Fruit fly (Drosophila melanogaster) whole organism, prepupa: ENCODE measurements around the gene Npc2f.

Experiments used
- CG10631 ChIP-seq: fragments of 200-800 bp; sonication (Bioruptor generic); optimal IDR thresholded peaks from 2 replicates; lab custom pipeline; 2016; ENCODE audit warnings: missing biosample characterization, missing genetic modification characterization
- CG11762 ChIP-seq: fragments of 200-800 bp; sonication (Bioruptor generic); optimal IDR thresholded peaks from 3 replicates; lab custom pipeline; 2016; ENCODE audit warnings: missing biosample characterization, missing genetic modification characterization; ENCODE audit not compliant: insufficient read depth
- CG11902 ChIP-seq: fragments of 200-800 bp; sonication (Bioruptor generic); optimal IDR thresholded peaks from 3 replicates; lab custom pipeline; 2016; ENCODE audit warnings: missing biosample characterization, missing genetic modification characterization
- CG1621 ChIP-seq: fragments of 200-800 bp; sonication (Bioruptor generic); optimal IDR thresholded peaks from 3 replicates; lab custom pipeline; 2018; ENCODE audit warnings: missing biosample characterization, mild to moderate bottlenecking, missing genetic modification characterization
- CG16779 ChIP-seq: fragments of 200-800 bp; sonication (Bioruptor generic); optimal IDR thresholded peaks from 3 replicates; lab custom pipeline; 2017; ENCODE audit warnings: missing biosample characterization, mild to moderate bottlenecking, missing genetic modification characterization
- CG32006 ChIP-seq: fragments of 200-800 bp; sonication (Bioruptor generic); optimal IDR thresholded peaks from 3 replicates; lab custom pipeline; 2017; ENCODE audit warnings: missing biosample characterization, mild to moderate bottlenecking, missing genetic modification characterization
- CG34406 ChIP-seq: fragments of 200-800 bp; sonication (Bioruptor generic); optimal IDR thresholded peaks from 3 replicates; lab custom pipeline; 2016; ENCODE audit warnings: missing biosample characterization, missing genetic modification characterization
- CG4318 ChIP-seq: fragments of 200-800 bp; sonication (Bioruptor generic); optimal IDR thresholded peaks from 3 replicates; lab custom pipeline; 2017; ENCODE audit warnings: missing biosample characterization, mild to moderate bottlenecking, missing genetic modification characterization
- CG6163 ChIP-seq: fragments of 200-800 bp; sonication (Bioruptor generic); IDR thresholded peaks from 3 replicates; pipeline ENCODE4 v1.3.6; 2022; ENCODE audit warnings: missing biosample characterization, missing genetic modification characterization
- CG6276 ChIP-seq: fragments of 200-800 bp; sonication (Bioruptor generic); optimal IDR thresholded peaks from 2 replicates; lab custom pipeline; 2017; ENCODE audit warnings: missing biosample characterization, mild to moderate bottlenecking, missing genetic modification characterization
- CG6792 ChIP-seq: fragments of 200-800 bp; sonication (Bioruptor generic); optimal IDR thresholded peaks from 3 replicates; lab custom pipeline; 2016; ENCODE audit warnings: missing biosample characterization, missing genetic modification characterization
- CG6808 ChIP-seq: fragments of 200-800 bp; sonication (Bioruptor generic); optimal IDR thresholded peaks from 3 replicates; lab custom pipeline; 2017; ENCODE audit warnings: missing biosample characterization, missing genetic modification characterization, mild to moderate bottlenecking, moderate library complexity, missing genetic modification reagents
- CG6854 ChIP-seq: fragments of 200-800 bp; sonication (Bioruptor generic); optimal IDR thresholded peaks from 2 replicates; lab custom pipeline; 2017; ENCODE audit warnings: missing biosample characterization, mild to moderate bottlenecking, missing genetic modification characterization
- CG8119 ChIP-seq: fragments of 200-800 bp; sonication (Bioruptor generic); IDR thresholded peaks from 3 replicates; pipeline ENCODE4 v1.3.6; 2022; ENCODE audit warnings: missing biosample characterization, missing genetic modification characterization
- CG8319 ChIP-seq: fragments of 200-800 bp; sonication (Bioruptor generic); optimal IDR thresholded peaks from 3 replicates; lab custom pipeline; 2016; ENCODE audit warnings: missing biosample characterization, missing genetic modification characterization
- CG9139 ChIP-seq: fragments of 200-800 bp; sonication (Bioruptor generic); optimal IDR thresholded peaks from 3 replicates; lab custom pipeline; 2017; ENCODE audit warnings: missing biosample characterization, mild to moderate bottlenecking, missing genetic modification characterization
- Ets21C ChIP-seq: fragments of 200-800 bp; sonication (Bioruptor generic); optimal IDR thresholded peaks from 3 replicates; lab custom pipeline; 2016; ENCODE audit warnings: missing biosample characterization, missing genetic modification characterization
- Ets96B ChIP-seq: fragments of 200-800 bp; optimal IDR thresholded peaks from 2 replicates; lab custom pipeline; 2019; ENCODE audit warnings: missing biosample characterization, mild to moderate bottlenecking, missing genetic modification characterization, moderate library complexity
- Hr4 ChIP-seq: fragments of 200-800 bp; sonication (Bioruptor generic); optimal IDR thresholded peaks from 3 replicates; lab custom pipeline; 2016; ENCODE audit warnings: missing biosample characterization, missing genetic modification characterization
- Lpt ChIP-seq: fragments of 200-800 bp; sonication (Bioruptor generic); optimal IDR thresholded peaks from 3 replicates; lab custom pipeline; 2016; ENCODE audit warnings: missing biosample characterization, missing genetic modification characterization
- Met ChIP-seq: fragments of 200-800 bp; sonication (Bioruptor generic); optimal IDR thresholded peaks from 3 replicates; lab custom pipeline; 2016; ENCODE audit warnings: missing biosample characterization, missing genetic modification characterization
- Sox102F ChIP-seq: fragments of 200-800 bp; sonication (Bioruptor generic); optimal IDR thresholded peaks from 2 replicates; lab custom pipeline; 2016; ENCODE audit warnings: missing biosample characterization, mild to moderate bottlenecking, missing genetic modification characterization
- Sox14 ChIP-seq: fragments of 200-800 bp; sonication (Bioruptor generic); optimal IDR thresholded peaks from 3 replicates; lab custom pipeline; 2016; ENCODE audit warnings: missing biosample characterization, missing genetic modification characterization
- achi ChIP-seq: fragments of 200-800 bp; sonication (Bioruptor generic); optimal IDR thresholded peaks from 3 replicates; lab custom pipeline; 2016; ENCODE audit warnings: missing biosample characterization, missing genetic modification characterization
- eg ChIP-seq: fragments of 200-800 bp; sonication (Bioruptor generic); IDR thresholded peaks from 3 replicates; pipeline ENCODE4 v1.3.6; 2022; ENCODE audit warnings: missing biosample characterization, missing genetic modification characterization
- fd85E ChIP-seq: fragments of 200-800 bp; sonication (Bioruptor generic); optimal IDR thresholded peaks from 3 replicates; lab custom pipeline; 2016; ENCODE audit warnings: missing biosample characterization, missing genetic modification characterization
- fkh ChIP-seq: fragments of 200-800 bp; sonication (Bioruptor generic); optimal IDR thresholded peaks from 3 replicates; lab custom pipeline; 2017; ENCODE audit warnings: missing biosample characterization, mild to moderate bottlenecking, missing genetic modification characterization, moderate library complexity
- lz ChIP-seq: fragments of 200-800 bp; sonication (Bioruptor generic); optimal IDR thresholded peaks from 3 replicates; lab custom pipeline; 2016; ENCODE audit warnings: missing biosample characterization, missing genetic modification characterization
- net ChIP-seq: fragments of 200-800 bp; sonication (Bioruptor generic); optimal IDR thresholded peaks from 3 replicates; lab custom pipeline; 2016; ENCODE audit warnings: missing biosample characterization, missing genetic modification characterization
- pdm3 ChIP-seq: fragments of 200-800 bp; sonication (Bioruptor generic); optimal IDR thresholded peaks from 3 replicates; lab custom pipeline; 2016; ENCODE audit warnings: missing biosample characterization, missing genetic modification characterization
- salr ChIP-seq, 2 experiments: fragments of 200-800 bp; sonication (Bioruptor generic); optimal IDR thresholded peaks; 3 replicates each; lab custom pipeline; 2016 to 2018; ENCODE audit warnings: missing biosample characterization in 2 of 2, missing genetic modification characterization in 2 of 2, mild to moderate bottlenecking in 1 of 2
- svp ChIP-seq: fragments of 200-800 bp; sonication (Bioruptor generic); peaks from one replicate; lab custom pipeline; 2016; ENCODE audit warnings: missing biosample characterization, missing genetic modification characterization
- topi ChIP-seq: fragments of 200-800 bp; sonication (Bioruptor generic); optimal IDR thresholded peaks from 3 replicates; lab custom pipeline; 2016; ENCODE audit warnings: missing biosample characterization, missing genetic modification characterization

The Npc2f gene

dm6 chr3R:24100717-24101116, 37.0 kb upstream of the Npc2f start:
- TF ChIP-seq CG32006 (GFP tag; lab: Kevin White, UChicago) (peak; percentile 17), CG8119 (GFP tag; lab: Robert Waterston, UW) (0 out of 3 replicates have a peak, but pooled peaks have one; percentile 17), CG9139 (GFP tag; lab: Kevin White, UChicago) (no peak), pdm3 (GFP tag; lab: Kevin White, UChicago) (peak; percentile 5), eg (0 out of 3 replicates have a peak, but pooled peaks have one; percentile 15), CG1621 (no peak), Hr4 (peak; percentile 26), CG10631 (GFP tag; lab: Kevin White, UChicago) (no peak)
- TF ChIP-seq, all 60 proteins: peak for 5

dm6 chr3R:24101437-24101836, 36.3 kb upstream of the Npc2f start:
- TF ChIP-seq CG16779 (tag; lab: Kevin White, UChicago) = no peak
- no peak for TF ChIP-seq Sox102F (GFP tag; lab: Kevin White, UChicago)
- no peak for TF ChIP-seq Met (GFP tag; lab: Kevin White, UChicago)
- no peak for TF ChIP-seq CG11902 (GFP tag; lab: Kevin White, UChicago)
- TF ChIP-seq salr (GFP tag; optimal IDR thresholded peaks at IDR 0.05; lab: Kevin White, UChicago) = no peak
- TF ChIP-seq CG32006 (GFP tag; lab: Kevin White, UChicago) = no peak
- no peak for TF ChIP-seq CG10631 (GFP tag; lab: Kevin White, UChicago)
- TF ChIP-seq CG9139 (GFP tag; lab: Kevin White, UChicago) = no peak
- no peak for TF ChIP-seq CG6854 (GFP tag; lab: Kevin White, UChicago)
- no peak for TF ChIP-seq topi (GFP tag; lab: Kevin White, UChicago)
- no peak for TF ChIP-seq CG11762 (GFP tag; lab: Kevin White, UChicago)
- no peak for TF ChIP-seq achi (GFP tag; lab: Kevin White, UChicago)
- no peak for TF ChIP-seq CG4318
- no peak for TF ChIP-seq fkh
- TF ChIP-seq CG8319 (GFP tag; lab: Kevin White, UChicago) = no peak
- TF ChIP-seq Lpt (GFP tag; lab: Kevin White, UChicago) = no peak
- TF ChIP-seq fd85E (GFP tag; lab: Kevin White, UChicago) = no peak
- no peak for TF ChIP-seq svp

- no peak for TF ChIP-seq lz (GFP tag; lab: Kevin White, UChicago)
- TF ChIP-seq fkh = peak; percentile 61
- TF ChIP-seq CG6792 (GFP tag; lab: Kevin White, UChicago) = no peak
- no peak for TF ChIP-seq Sox14
Observed at dm6 chr3R:24102387-24102786, 35.3 kb upstream of the Npc2f start.

- TF ChIP-seq Lpt (GFP tag; lab: Kevin White, UChicago) (no peak), CG6808 (GFP tag; lab: Kevin White, UChicago) (no peak), CG6276 (no peak), net (GFP tag; lab: Kevin White, UChicago) (no peak), CG1621 (no peak), CG16779 (tag; lab: Kevin White, UChicago) (no peak), CG6163 (GFP tag; lab: Robert Waterston, UW) (no peak), Ets96B (no peak), Ets21C (GFP tag; lab: Kevin White, UChicago) (no peak), CG6854 (GFP tag; lab: Kevin White, UChicago) (no peak), CG6792 (GFP tag; lab: Kevin White, UChicago) (no peak), achi (GFP tag; lab: Kevin White, UChicago) (no peak), CG34406 (no peak)
- TF ChIP-seq, all 60 proteins: peak for 0
Observed at dm6 chr3R:24103708-24104107, 34.0 kb upstream of the Npc2f start.
